Worm (Caenorhabditis elegans): ENCODE measurements around the gene lgc-23.

Gene lgc-23

ce11 chrX:12064908-12065307 is at the start of gene lgc-23:
lgc-23 (plus strand) TSS chrX:12065208.
- TF ChIP-seq mml-1 (tag; optimal IDR thresholded peaks at IDR 0.05) (no peak), elt-3 (tag; optimal IDR thresholded peaks at IDR 0.05) (no peak), unc-62 (GFP tag; optimal IDR thresholded peaks at IDR 0.05) (no peak), fkh-10 (GFP tag; optimal IDR thresholded peaks at IDR 0.05) (no peak), ZK546.5 (tag; optimal IDR thresholded peaks at IDR 0.05) (no peak), nhr-28 (tag; optimal IDR thresholded peaks at IDR 0.05) (no peak), ceh-9 (tag; optimal IDR thresholded peaks at IDR 0.05) (no peak), hmg-11 (tag; optimal IDR thresholded peaks at IDR 0.05) (no peak), nhr-67 (tag; optimal IDR thresholded peaks at IDR 0.05) (no peak), ceh-16 (tag; optimal IDR thresholded peaks at IDR 0.05) (no peak), nhr-76 (tag; optimal IDR thresholded peaks at IDR 0.05) (no peak), daf-12 (tag; optimal IDR thresholded peaks at IDR 0.05) (no peak), fkh-2 (tag; optimal IDR thresholded peaks at IDR 0.05) (no peak), ceh-28 (tag; optimal IDR thresholded peaks at IDR 0.05) (no peak), egl-5 (tag; optimal IDR thresholded peaks at IDR 0.05) (no peak)

- TF ChIP-seq skn-1 (tag; optimal IDR thresholded peaks at IDR 0.05) (peak; percentile 44), lin-15B (tag; optimal IDR thresholded peaks at IDR 0.05) (peak; percentile 83), ceh-28 (tag; optimal IDR thresholded peaks at IDR 0.05) (peak; percentile 41), nhr-28 (tag; optimal IDR thresholded peaks at IDR 0.05) (no peak), tbx-2 (tag; optimal IDR thresholded peaks at IDR 0.05) (peak; percentile 41), aly-2 (tag; optimal IDR thresholded peaks at IDR 0.05) (no peak), nhr-23 (tag; optimal IDR thresholded peaks at IDR 0.05) (peak; percentile 73), nhr-43 (tag; optimal IDR thresholded peaks at IDR 0.05; ENCODE audit: poor library complexity, severe bottlenecking) (peak; percentile 69), pha-4 (tag; optimal IDR thresholded peaks at IDR 0.05) (peak; percentile 92), jun-1 (tag; optimal IDR thresholded peaks at IDR 0.05) (peak; percentile 42), unc-39 (tag; optimal IDR thresholded peaks at IDR 0.05) (no peak), snpc-4 (tag; optimal IDR thresholded peaks at IDR 0.05) (peak; percentile 82), fkh-2 (tag; optimal IDR thresholded peaks at IDR 0.05) (no peak), nhr-25 (tag; optimal IDR thresholded peaks at IDR 0.05) (peak; percentile 93), nhr-11 (tag; optimal IDR thresholded peaks at IDR 0.05) (no peak), ZK546.5 (tag; optimal IDR thresholded peaks at IDR 0.05) (no peak), nfya-1 (tag; optimal IDR thresholded peaks at IDR 0.05; ENCODE audit: insufficient read depth) (peak; percentile 71), nhr-67 (tag; optimal IDR thresholded peaks at IDR 0.05) (no peak), lin-39 (tag; optimal IDR thresholded peaks at IDR 0.05) (peak; percentile 83), pqm-1 (tag; optimal IDR thresholded peaks at IDR 0.05) (peak; percentile 68), nhr-12 (tag; optimal IDR thresholded peaks at IDR 0.05) (no peak), ceh-82 (tag; optimal IDR thresholded peaks at IDR 0.05) (no peak), egl-5 (tag; optimal IDR thresholded peaks at IDR 0.05) (peak; percentile 85), elt-2 (tag; optimal IDR thresholded peaks at IDR 0.05) (peak; percentile 83), unc-62 (GFP tag; optimal IDR thresholded peaks at IDR 0.05) (no peak), hmg-11 (tag; optimal IDR thresholded peaks at IDR 0.05) (peak; percentile 90), fkh-10 (GFP tag; optimal IDR thresholded peaks at IDR 0.05) (peak; percentile 6), lsy-12 (tag; optimal IDR thresholded peaks at IDR 0.05) (no peak)
These were observed 47.0 kb upstream of the lgc-23 start, which contains the start of the genes nmat-1 and ucr-2.1 for ce11 chrX:12017908-12018479. nmat-1 (minus strand) TSS chrX:12018043. ucr-2.1 (plus strand) TSS chrX:12018429.

ce11 chrX:12021446-12021845 is 43.6 kb upstream of the lgc-23 start:
- no peak for TF ChIP-seq hmg-11 (tag; optimal IDR thresholded peaks at IDR 0.05)
- TF ChIP-seq ama-1 (optimal IDR thresholded peaks at IDR 0.05): no peak
- TF ChIP-seq ZK546.5 (tag; optimal IDR thresholded peaks at IDR 0.05): no peak
- no peak for TF ChIP-seq ceh-28 (tag; optimal IDR thresholded peaks at IDR 0.05)
- TF ChIP-seq ceh-9 (tag; optimal IDR thresholded peaks at IDR 0.05): no peak
- TF ChIP-seq lin-15B (tag; optimal IDR thresholded peaks at IDR 0.05): no peak
- no peak for TF ChIP-seq elt-1 (tag; optimal IDR thresholded peaks at IDR 0.05)
- no peak for TF ChIP-seq nhr-23 (tag; optimal IDR thresholded peaks at IDR 0.05)
- no peak for TF ChIP-seq mdl-1 (tag; optimal IDR thresholded peaks at IDR 0.05)
- TF ChIP-seq ceh-82 (tag; optimal IDR thresholded peaks at IDR 0.05): no peak
- TF ChIP-seq nhr-76 (tag; optimal IDR thresholded peaks at IDR 0.05): no peak
- no peak for TF ChIP-seq nhr-11 (tag; optimal IDR thresholded peaks at IDR 0.05)
- TF ChIP-seq tbx-2 (tag; optimal IDR thresholded peaks at IDR 0.05): no peak
- no peak for TF ChIP-seq skn-1 (tag; optimal IDR thresholded peaks at IDR 0.05)

Measured in whole organism, L3 larva.